Fruit fly (Drosophila melanogaster) whole organism, adult: ENCODE data around the gene CG15023.

Experiments used
- CG11617 ChIP-seq: fragments of 200-800 bp; sonication (Bioruptor generic); optimal IDR thresholded peaks from 2 replicates; lab custom pipeline; 2017; ENCODE audit warnings: mild to moderate bottlenecking, missing biosample characterization, missing genetic modification reagents, missing genetic modification characterization
- CG12768 ChIP-seq: fragments of 200-800 bp; sonication (Bioruptor generic); optimal IDR thresholded peaks from 2 replicates; lab custom pipeline; 2017; ENCODE audit warnings: missing biosample characterization, missing genetic modification characterization, mild to moderate bottlenecking, moderate library complexity, missing genetic modification reagents
- CG14711 ChIP-seq: fragments of 200-800 bp; sonication (Bioruptor generic); optimal IDR thresholded peaks from 2 replicates; lab custom pipeline; 2018; ENCODE audit warnings: missing biosample characterization, mild to moderate bottlenecking, missing genetic modification characterization, moderate library complexity
- CG1620 ChIP-seq: fragments of 200-800 bp; sonication (Bioruptor generic); optimal IDR thresholded peaks from 2 replicates; lab custom pipeline; 2016; ENCODE audit warnings: missing biosample characterization, missing genetic modification characterization
- CG33017 ChIP-seq: fragments of 200-800 bp; sonication (Bioruptor generic); optimal IDR thresholded peaks from 2 replicates; lab custom pipeline; 2018; ENCODE audit warnings: missing biosample characterization, mild to moderate bottlenecking, missing genetic modification characterization, moderate library complexity
- CG5204 ChIP-seq: fragments of 200-800 bp; sonication (Bioruptor generic); optimal IDR thresholded peaks from 2 replicates; lab custom pipeline; 2016; ENCODE audit warnings: missing biosample characterization, missing genetic modification characterization
- CG7045 ChIP-seq: fragments of 200-800 bp; sonication (Bioruptor generic); optimal IDR thresholded peaks from 2 replicates; lab custom pipeline; 2017; ENCODE audit warnings: missing biosample characterization, mild to moderate bottlenecking, missing genetic modification characterization
- CG7101 ChIP-seq: fragments of 200-800 bp; sonication (Bioruptor generic); optimal IDR thresholded peaks from 2 replicates; lab custom pipeline; 2018; ENCODE audit warnings: missing biosample characterization, mild to moderate bottlenecking, missing genetic modification characterization, moderate library complexity
- Clk ChIP-seq: fragments of 200-800 bp; sonication (Bioruptor generic); optimal IDR thresholded peaks from 2 replicates; lab custom pipeline; 2017; ENCODE audit warnings: missing biosample characterization, missing genetic modification characterization
- Crg-1 ChIP-seq: fragments of 200-800 bp; sonication (Bioruptor generic); optimal IDR thresholded peaks from 2 replicates; lab custom pipeline; 2016; ENCODE audit warnings: missing biosample characterization, missing genetic modification characterization
- Hr96 ChIP-seq: fragments of 200-800 bp; sonication (Bioruptor generic); optimal IDR thresholded peaks from 2 replicates; lab custom pipeline; 2016; ENCODE audit warnings: missing biosample characterization, missing genetic modification characterization
- Mnt ChIP-seq: fragments of 200-800 bp; sonication (Bioruptor generic); optimal IDR thresholded peaks from 2 replicates; lab custom pipeline; 2016; ENCODE audit warnings: missing biosample characterization, mild to moderate bottlenecking, missing genetic modification characterization
- bab1 ChIP-seq: fragments of 200-800 bp; sonication (Bioruptor generic); optimal IDR thresholded peaks from 3 replicates; lab custom pipeline; 2019; ENCODE audit warnings: missing biosample characterization, mild to moderate bottlenecking, missing genetic modification characterization, moderate library complexity
- cic ChIP-seq: fragments of 200-800 bp; sonication (Bioruptor generic); optimal IDR thresholded peaks from 2 replicates; lab custom pipeline; 2017; ENCODE audit warnings: missing biosample characterization, mild to moderate bottlenecking, missing genetic modification characterization, moderate library complexity
- cnc ChIP-seq, 2 experiments: fragments of >200 bp; optimal IDR thresholded peaks; 2 replicates each; lab custom pipeline; 2017
- kay ChIP-seq: fragments of 200-800 bp; sonication (Bioruptor generic); peaks from one replicate; lab custom pipeline; 2016; ENCODE audit warnings: missing biosample characterization, missing genetic modification characterization, borderline replicate concordance
- ovo ChIP-seq: fragments of 200-800 bp; sonication (Bioruptor generic); optimal IDR thresholded peaks from 2 replicates; lab custom pipeline; 2016; ENCODE audit warnings: missing biosample characterization, missing genetic modification characterization
- pad ChIP-seq: fragments of 200-800 bp; sonication (Bioruptor generic); optimal IDR thresholded peaks from 3 replicates; lab custom pipeline; 2017; ENCODE audit warnings: missing biosample characterization, missing genetic modification characterization, mild to moderate bottlenecking, moderate library complexity, missing genetic modification reagents
- tj ChIP-seq: fragments of 200-800 bp; sonication (Bioruptor generic); optimal IDR thresholded peaks from 3 replicates; lab custom pipeline; 2017; ENCODE audit warnings: missing biosample characterization, mild to moderate bottlenecking, missing genetic modification characterization, moderate library complexity
- toe ChIP-seq: fragments of 200-800 bp; sonication (Bioruptor generic); optimal IDR thresholded peaks from 2 replicates; lab custom pipeline; 2016; ENCODE audit warnings: missing biosample characterization, missing genetic modification characterization

CG15023 gene

dm6 chr3L:4460307-4461088 is 806 bp downstream of the CG15023 start, which contains the start of gene CG15022:
Gene CG15022 (minus strand): TSS chr3L:4460317.
- TF ChIP-seq CG5204 (GFP tag; lab: Kevin White, UChicago) (no peak), CG33017 (tag; lab: Kevin White, UChicago) (no peak), CG11617 (GFP tag; lab: Kevin White, UChicago) (no peak), Crg-1 (GFP tag; lab: Kevin White, UChicago) (no peak), Mnt (GFP tag; lab: Kevin White, UChicago) (no peak), pad (GFP tag; lab: Kevin White, UChicago) (no peak), toe (GFP tag; lab: Kevin White, UChicago) (no peak), Clk (GFP tag; lab: Kevin White, UChicago) (no peak), ovo (GFP tag; lab: Kevin White, UChicago) (no peak), CG7101 (tag; lab: Kevin White, UChicago) (no peak), CG12768 (no peak), CG1620 (GFP tag; lab: Kevin White, UChicago) (no peak), Hr96 (GFP tag; lab: Kevin White, UChicago) (no peak), cic (GFP tag; lab: Kevin White, UChicago) (no peak), CG14711 (tag; lab: Kevin White, UChicago) (no peak), kay (no peak), CG7045 (GFP tag; lab: Kevin White, UChicago) (no peak), tj (GFP tag; lab: Kevin White, UChicago) (no peak)

DNA sequence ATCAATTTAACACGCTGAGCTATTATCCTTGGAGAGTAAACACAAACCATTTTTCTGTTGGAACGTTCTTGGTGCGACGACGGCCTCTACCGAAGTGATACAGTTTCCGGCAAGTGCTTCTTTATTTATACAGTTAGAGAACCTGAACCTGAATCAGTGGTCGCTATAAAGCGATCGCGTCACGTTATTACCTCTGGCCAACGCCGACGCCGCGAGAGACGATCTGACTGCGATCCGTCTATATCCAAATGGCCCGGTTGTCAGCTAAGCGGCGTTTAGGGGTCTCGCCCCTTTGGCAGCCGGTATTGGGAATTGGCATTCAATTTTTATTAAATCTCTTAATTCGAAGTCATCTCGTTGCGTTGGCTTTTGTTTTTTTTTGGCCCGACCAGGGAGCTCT is 3.2 kb downstream of the CG15023 start, which contains the start of gene CG11345:
Gene CG11345 (minus strand): TSS at position 101 of the 400 bp plus-strand sequence.
- no peak for TF ChIP-seq tj (GFP tag; lab: Kevin White, UChicago)
- TF ChIP-seq CG7101 (tag; lab: Kevin White, UChicago), result no peak
- no peak for TF ChIP-seq Mnt (GFP tag; lab: Kevin White, UChicago)
- TF ChIP-seq cnc (optimal IDR thresholded peaks at IDR 0.05; lab: Kevin White, UChicago), result no peak
- TF ChIP-seq CG11617 (GFP tag; lab: Kevin White, UChicago), result no peak
- TF ChIP-seq cic (GFP tag; lab: Kevin White, UChicago), result no peak
- TF ChIP-seq CG33017 (tag; lab: Kevin White, UChicago), result no peak
- no peak for TF ChIP-seq CG12768
- no peak for TF ChIP-seq CG1620 (GFP tag; lab: Kevin White, UChicago)
- TF ChIP-seq Clk (GFP tag; lab: Kevin White, UChicago), result no peak
- no peak for TF ChIP-seq kay

dm6 chr3L:4447229-4447628 is 14.1 kb downstream of the CG15023 start:
- TF ChIP-seq cic (GFP tag; lab: Kevin White, UChicago) (no peak), CG7045 (GFP tag; lab: Kevin White, UChicago) (no peak), bab1 (GFP tag; lab: Kevin White, UChicago) (no peak), cnc (optimal IDR thresholded peaks at IDR 0.05; lab: Kevin White, UChicago) (no peak), kay (no peak), CG14711 (tag; lab: Kevin White, UChicago) (no peak), CG33017 (tag; lab: Kevin White, UChicago) (no peak), Clk (GFP tag; lab: Kevin White, UChicago) (no peak), CG11617 (GFP tag; lab: Kevin White, UChicago) (no peak), CG1620 (GFP tag; lab: Kevin White, UChicago) (no peak)

dm6 chr3L:4446273-4446672 is 15.0 kb downstream of the CG15023 start, which contains the start of gene CG12607:
Gene CG12607 (plus strand): TSS chr3L:4446573.
- TF ChIP-seq bab1 (GFP tag; lab: Kevin White, UChicago) (no peak), tj (GFP tag; lab: Kevin White, UChicago) (no peak), CG12768 (no peak), Hr96 (GFP tag; lab: Kevin White, UChicago) (no peak), CG7045 (GFP tag; lab: Kevin White, UChicago) (no peak), toe (GFP tag; lab: Kevin White, UChicago) (no peak), Crg-1 (GFP tag; lab: Kevin White, UChicago) (no peak), cnc (optimal IDR thresholded peaks at IDR 0.05; lab: Kevin White, UChicago) (no peak), kay (no peak), CG33017 (tag; lab: Kevin White, UChicago) (no peak), CG1620 (GFP tag; lab: Kevin White, UChicago) (no peak), CG14711 (tag; lab: Kevin White, UChicago) (no peak), CG5204 (GFP tag; lab: Kevin White, UChicago) (no peak), Mnt (GFP tag; lab: Kevin White, UChicago) (no peak), CG7101 (tag; lab: Kevin White, UChicago) (no peak), CG11617 (GFP tag; lab: Kevin White, UChicago) (no peak)

- TF ChIP-seq bab1 (GFP tag; lab: Kevin White, UChicago), result no peak
- peak; percentile 27 for TF ChIP-seq kay
Measured at dm6 chr3L:4445824-4446223, 15.5 kb downstream of the CG15023 start.

dm6 chr3L:4442168-4442567 is 19.1 kb downstream of the CG15023 start:
- TF ChIP-seq CG14711 (tag; lab: Kevin White, UChicago), result no peak
